Fruit fly (Drosophila melanogaster) whole organism, embryonic: ENCODE results near the gene CG6015.

ENCODE experiments used
- B-H2 ChIP-seq: fragments of 200-800 bp; sonication (Bioruptor generic); optimal IDR thresholded peaks from 2 replicates; lab custom pipeline; 2018; ENCODE audit warnings: missing biosample characterization, mild to moderate bottlenecking, missing genetic modification characterization
- CG13424 ChIP-seq: fragments of 200-800 bp; sonication (Bioruptor generic); optimal IDR thresholded peaks from 2 replicates; lab custom pipeline; 2019; ENCODE audit warnings: missing biosample characterization, mild to moderate bottlenecking, missing genetic modification characterization, moderate library complexity
- CG8478 ChIP-seq: fragments of >200 bp; optimal IDR thresholded peaks from 2 replicates; lab custom pipeline; 2018
- CG9609 ChIP-seq: fragments of 200-800 bp; sonication (Bioruptor generic); optimal IDR thresholded peaks from 3 replicates; lab custom pipeline; 2016; ENCODE audit warnings: missing biosample characterization, missing genetic modification characterization
- CG9876 ChIP-seq: fragments of 200-800 bp; sonication (Bioruptor generic); optimal IDR thresholded peaks from 2 replicates; lab custom pipeline; 2016; ENCODE audit warnings: missing biosample characterization, missing genetic modification characterization
- NC2β ChIP-seq: fragments of 200-800 bp; sonication (Bioruptor generic); optimal IDR thresholded peaks from 2 replicates; lab custom pipeline; 2016; ENCODE audit warnings: missing biosample characterization, missing genetic modification characterization
- br ChIP-seq: fragments of >200 bp; optimal IDR thresholded peaks from 2 replicates; lab custom pipeline; 2017
- cwo ChIP-seq: fragments of 200-800 bp; sonication (Bioruptor generic); optimal IDR thresholded peaks from 3 replicates; lab custom pipeline; 2017; ENCODE audit warnings: missing biosample characterization, missing genetic modification characterization, mild to moderate bottlenecking, moderate library complexity, missing genetic modification reagents
- hkb ChIP-seq, 2 experiments: fragments of 200-800 bp in 1 of 2; fragments of >200 bp in 1 of 2; sonication (Bioruptor generic) in 1 of 2; IDR thresholded peaks in 1 of 2; optimal IDR thresholded peaks in 1 of 2; 2 replicates each; pipeline versions ENCODE4 v1.3.6 to Lab custom; 2017 to 2022; ENCODE audit warnings: missing biosample characterization in 1 of 2, missing genetic modification characterization in 1 of 2
- p53 ChIP-seq: fragments of 200-800 bp; sonication (Bioruptor generic); optimal IDR thresholded peaks from 2 replicates; lab custom pipeline; 2016; ENCODE audit warnings: missing biosample characterization, missing genetic modification characterization

dm6 chr3R:21987546-21987945 lies 46.5 kb downstream of the CG6015 start:
- TF ChIP-seq br (no peak), CG9876 (no peak), hkb (optimal IDR thresholded peaks at IDR 0.05; lab: Kevin White, UChicago) (no peak), hkb (GFP tag; IDR thresholded peaks at IDR 0.05; lab: Robert Waterston, UW) (no peak), p53 (GFP tag; lab: Kevin White, UChicago) (no peak), CG8478 (lab: Kevin White, UChicago) (no peak), NC2β (GFP tag; lab: Kevin White, UChicago) (no peak), B-H2 (GFP tag; lab: Kevin White, UChicago) (no peak), CG13424 (tag; lab: Kevin White, UChicago) (no peak), CG9609 (GFP tag; lab: Kevin White, UChicago) (no peak), cwo (GFP tag; lab: Kevin White, UChicago) (no peak)
